Worm (Caenorhabditis elegans): ENCODE measurements around the gene T11B7.2.

DNA sequence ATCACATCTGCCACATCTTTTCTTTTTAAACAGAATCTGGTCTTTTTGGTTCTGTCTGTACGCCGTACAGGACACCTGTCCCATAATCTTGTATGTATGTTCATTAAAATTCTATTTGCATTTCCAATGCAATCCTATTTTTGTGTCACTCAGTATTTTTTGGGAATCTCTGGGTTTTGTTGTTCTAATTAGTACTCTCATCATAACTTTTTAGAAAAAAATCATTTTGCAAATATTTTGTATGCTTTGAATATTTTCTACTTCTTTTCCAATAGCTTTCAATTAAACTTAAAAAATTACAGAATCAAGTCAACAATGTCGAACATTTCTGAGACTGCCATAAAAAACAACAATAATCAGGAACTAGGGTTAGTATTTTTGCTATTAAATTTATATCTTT lies 24.3 kb downstream of the T11B7.2 start, which contains the start of gene T28C6.3:
- TF ChIP-seq hmbx-1 (tag; optimal IDR thresholded peaks at IDR 0.05) (no peak), B0310.2 (tag; optimal IDR thresholded peaks at IDR 0.05) (no peak), tbx-37 (GFP tag; conservative IDR thresholded peaks at IDR 0.05) (no peak), F13C5.2 (tag; optimal IDR thresholded peaks at IDR 0.05) (no peak), hmg-4 (GFP tag; optimal IDR thresholded peaks at IDR 0.05) (no peak), ets-7 (tag; optimal IDR thresholded peaks at IDR 0.05) (no peak), pes-1 (GFP tag; IDR thresholded peaks at IDR 0.05) (no peak), scrt-1 (GFP tag; IDR thresholded peaks at IDR 0.05) (no peak), hnd-1 (tag; optimal IDR thresholded peaks at IDR 0.05) (no peak)

All from whole organism, early embryonic.